Worm (Caenorhabditis elegans) whole organism, L2 larva: ENCODE data around the gene pck-3.

Source experiments
- aly-2 ChIP-seq: fragments of 150-350 bp; optimal IDR thresholded peaks from 2 replicates; lab custom pipeline; 2014; ENCODE audit warnings: missing biosample characterization, missing genetic modification characterization
- ama-1 ChIP-seq: fragments of 150-350 bp; optimal IDR thresholded peaks from 2 replicates; lab custom pipeline; 2018; ENCODE audit warnings: inconsistent platforms
- lin-11 ChIP-seq: fragments of 150-350 bp; sonication (generic microtip); optimal IDR thresholded peaks from 2 replicates; lab custom pipeline; 2014; ENCODE audit warnings: missing biosample characterization, missing genetic modification characterization, inconsistent platforms, mixed read lengths
- mdl-1 ChIP-seq, 2 experiments: fragments of 150-350 bp in 1 of 2; sonication (generic microtip) in 1 of 2; optimal IDR thresholded peaks; 2 replicates each; lab custom pipeline; 2017; ENCODE audit warnings: missing biosample characterization in 2 of 2, missing genetic modification characterization in 2 of 2
- unc-39 ChIP-seq: fragments of 150-350 bp; optimal IDR thresholded peaks from 2 replicates; lab custom pipeline; 2014; ENCODE audit warnings: missing biosample characterization, missing genetic modification characterization

ce11 chrIV:5915152-5915551, 18.7 kb downstream of the pck-3 start:
- no peak for TF ChIP-seq mdl-1 (tag; optimal IDR thresholded peaks at IDR 0.05; lab: Kevin White, UChicago)
- TF ChIP-seq aly-2 (tag; lab: Kevin White, UChicago) = no peak
- TF ChIP-seq lin-11 (tag; lab: Kevin White, UChicago) = no peak
- TF ChIP-seq unc-39 = no peak
- TF ChIP-seq ama-1 = no peak
